Worm (Caenorhabditis elegans): ENCODE data around the gene srg-9.

srg-9 gene

ce11 chrIII:6278301-6278827 is 21.8 kb upstream of the srg-9 start, which contains the start of gene C18F10.7:
C18F10.7 (minus strand) TSS chrIII:6278351.
- TF ChIP-seq pes-1 (GFP tag; IDR thresholded peaks at IDR 0.05) (no peak), F13C5.2 (tag; optimal IDR thresholded peaks at IDR 0.05) (no peak), hmg-4 (GFP tag; optimal IDR thresholded peaks at IDR 0.05) (no peak), hmbx-1 (tag; optimal IDR thresholded peaks at IDR 0.05) (no peak), hnd-1 (tag; optimal IDR thresholded peaks at IDR 0.05) (no peak)

- no peak for TF ChIP-seq ets-7 (tag; optimal IDR thresholded peaks at IDR 0.05)
- TF ChIP-seq tra-4 (tag; optimal IDR thresholded peaks at IDR 0.05): no peak
- TF ChIP-seq aly-1 (tag; optimal IDR thresholded peaks at IDR 0.05): no peak
- TF ChIP-seq hnd-1 (tag; optimal IDR thresholded peaks at IDR 0.05): no peak
- TF ChIP-seq ama-1 (optimal IDR thresholded peaks at IDR 0.05): no peak
- TF ChIP-seq F13C5.2 (tag; optimal IDR thresholded peaks at IDR 0.05): no peak
- no peak for TF ChIP-seq sea-1 (GFP tag; conservative IDR thresholded peaks at IDR 0.05)
- TF ChIP-seq ceh-13 (GFP tag; optimal IDR thresholded peaks at IDR 0.05): no peak
- TF ChIP-seq hmbx-1 (tag; optimal IDR thresholded peaks at IDR 0.05): no peak
- TF ChIP-seq tbx-37 (GFP tag; conservative IDR thresholded peaks at IDR 0.05): no peak
- TF ChIP-seq hmg-4 (GFP tag; optimal IDR thresholded peaks at IDR 0.05): no peak
- TF ChIP-seq ceh-36 (tag; optimal IDR thresholded peaks at IDR 0.05): no peak
- no peak for TF ChIP-seq tbx-11 (GFP tag; IDR thresholded peaks at IDR 0.05)
- no peak for TF ChIP-seq pes-1 (GFP tag; IDR thresholded peaks at IDR 0.05)
- no peak for TF ChIP-seq scrt-1 (GFP tag; IDR thresholded peaks at IDR 0.05)
- no peak for TF ChIP-seq flt-1 (GFP tag; IDR thresholded peaks at IDR 0.05)
Measured at ce11 chrIII:6272868-6273267, 16.3 kb upstream of the srg-9 start, which contains the start of gene C18F10.2. C18F10.2 (plus strand) TSS chrIII:6273168.

- TF ChIP-seq aly-1 (tag; optimal IDR thresholded peaks at IDR 0.05): no peak
- TF ChIP-seq hmg-4 (GFP tag; optimal IDR thresholded peaks at IDR 0.05): no peak
- no peak for TF ChIP-seq flt-1 (GFP tag; IDR thresholded peaks at IDR 0.05)
- no peak for TF ChIP-seq F13C5.2 (tag; optimal IDR thresholded peaks at IDR 0.05)
- TF ChIP-seq B0310.2 (tag; optimal IDR thresholded peaks at IDR 0.05): no peak
- TF ChIP-seq ama-1 (optimal IDR thresholded peaks at IDR 0.05): no peak
- TF ChIP-seq ceh-13 (GFP tag; optimal IDR thresholded peaks at IDR 0.05): no peak
- no peak for TF ChIP-seq tbx-37 (GFP tag; conservative IDR thresholded peaks at IDR 0.05)
Measured at ce11 chrIII:6270277-6270676, 13.7 kb upstream of the srg-9 start, which contains the start of gene srg-3. srg-3 (minus strand) TSS chrIII:6270377.

- no peak for TF ChIP-seq ceh-13 (GFP tag; optimal IDR thresholded peaks at IDR 0.05)
- TF ChIP-seq hnd-1 (tag; optimal IDR thresholded peaks at IDR 0.05): no peak
- TF ChIP-seq B0310.2 (tag; optimal IDR thresholded peaks at IDR 0.05): no peak
- no peak for TF ChIP-seq F13C5.2 (tag; optimal IDR thresholded peaks at IDR 0.05)
- TF ChIP-seq tra-4 (tag; optimal IDR thresholded peaks at IDR 0.05): no peak
- no peak for TF ChIP-seq hmg-4 (GFP tag; optimal IDR thresholded peaks at IDR 0.05)
- no peak for TF ChIP-seq ceh-36 (tag; optimal IDR thresholded peaks at IDR 0.05)
- no peak for TF ChIP-seq aly-1 (tag; optimal IDR thresholded peaks at IDR 0.05)
- no peak for TF ChIP-seq ets-7 (tag; optimal IDR thresholded peaks at IDR 0.05)
- TF ChIP-seq hmbx-1 (tag; optimal IDR thresholded peaks at IDR 0.05): no peak
- no peak for TF ChIP-seq sea-1 (GFP tag; conservative IDR thresholded peaks at IDR 0.05)
- no peak for TF ChIP-seq flt-1 (GFP tag; IDR thresholded peaks at IDR 0.05)
- TF ChIP-seq ama-1 (optimal IDR thresholded peaks at IDR 0.05): no peak
- TF ChIP-seq tbx-11 (GFP tag; IDR thresholded peaks at IDR 0.05): no peak
- no peak for TF ChIP-seq scrt-1 (GFP tag; IDR thresholded peaks at IDR 0.05)
Measured at ce11 chrIII:6268061-6268460, 11.5 kb upstream of the srg-9 start, which contains the start of gene srg-7. srg-7 (minus strand) TSS chrIII:6268161.

ce11 chrIII:6265911-6266310 is 9.3 kb upstream of the srg-9 start, which contains the start of gene srg-6:
srg-6 (minus strand) TSS chrIII:6266011.
- TF ChIP-seq tra-4 (tag; optimal IDR thresholded peaks at IDR 0.05) (no peak), hmbx-1 (tag; optimal IDR thresholded peaks at IDR 0.05) (no peak), ceh-36 (tag; optimal IDR thresholded peaks at IDR 0.05) (no peak), pes-1 (GFP tag; IDR thresholded peaks at IDR 0.05) (no peak), hnd-1 (tag; optimal IDR thresholded peaks at IDR 0.05) (no peak), scrt-1 (GFP tag; IDR thresholded peaks at IDR 0.05) (no peak), tbx-11 (GFP tag; IDR thresholded peaks at IDR 0.05) (no peak), ceh-13 (GFP tag; optimal IDR thresholded peaks at IDR 0.05) (no peak), B0310.2 (tag; optimal IDR thresholded peaks at IDR 0.05) (no peak), aly-1 (tag; optimal IDR thresholded peaks at IDR 0.05) (no peak), F13C5.2 (tag; optimal IDR thresholded peaks at IDR 0.05) (no peak), ets-7 (tag; optimal IDR thresholded peaks at IDR 0.05) (no peak), tbx-37 (GFP tag; conservative IDR thresholded peaks at IDR 0.05) (no peak), hmg-4 (GFP tag; optimal IDR thresholded peaks at IDR 0.05) (no peak), sea-1 (GFP tag; conservative IDR thresholded peaks at IDR 0.05) (no peak), flt-1 (GFP tag; IDR thresholded peaks at IDR 0.05) (no peak), ama-1 (optimal IDR thresholded peaks at IDR 0.05) (no peak)

ce11 chrIII:6264447-6264846 is 7.9 kb upstream of the srg-9 start, which contains the start of gene srg-5:
srg-5 (minus strand) TSS chrIII:6264547.
- TF ChIP-seq tra-4 (tag; optimal IDR thresholded peaks at IDR 0.05): no peak
- TF ChIP-seq tbx-37 (GFP tag; conservative IDR thresholded peaks at IDR 0.05): no peak
- no peak for TF ChIP-seq scrt-1 (GFP tag; IDR thresholded peaks at IDR 0.05)
- no peak for TF ChIP-seq ama-1 (optimal IDR thresholded peaks at IDR 0.05)
- no peak for TF ChIP-seq aly-1 (tag; optimal IDR thresholded peaks at IDR 0.05)
- no peak for TF ChIP-seq ceh-36 (tag; optimal IDR thresholded peaks at IDR 0.05)
- TF ChIP-seq flt-1 (GFP tag; IDR thresholded peaks at IDR 0.05): no peak
- TF ChIP-seq sea-1 (GFP tag; conservative IDR thresholded peaks at IDR 0.05): no peak
- no peak for TF ChIP-seq ceh-13 (GFP tag; optimal IDR thresholded peaks at IDR 0.05)
- TF ChIP-seq F13C5.2 (tag; optimal IDR thresholded peaks at IDR 0.05): no peak
- no peak for TF ChIP-seq hnd-1 (tag; optimal IDR thresholded peaks at IDR 0.05)
- no peak for TF ChIP-seq B0310.2 (tag; optimal IDR thresholded peaks at IDR 0.05)
- TF ChIP-seq ets-7 (tag; optimal IDR thresholded peaks at IDR 0.05): no peak
- TF ChIP-seq hmg-4 (GFP tag; optimal IDR thresholded peaks at IDR 0.05): no peak
- TF ChIP-seq tbx-11 (GFP tag; IDR thresholded peaks at IDR 0.05): no peak

- TF ChIP-seq ceh-36 (tag; optimal IDR thresholded peaks at IDR 0.05): no peak
- no peak for TF ChIP-seq ama-1 (optimal IDR thresholded peaks at IDR 0.05)
- TF ChIP-seq ceh-13 (GFP tag; optimal IDR thresholded peaks at IDR 0.05): no peak
- TF ChIP-seq B0310.2 (tag; optimal IDR thresholded peaks at IDR 0.05): no peak
- TF ChIP-seq hmg-4 (GFP tag; optimal IDR thresholded peaks at IDR 0.05): no peak
Measured at ce11 chrIII:6261985-6262384, 5.4 kb upstream of the srg-9 start, which contains the start of gene srg-4. srg-4 (minus strand) TSS chrIII:6262085.
